Fruit fly (Drosophila melanogaster): ENCODE results near the gene CG33552.

CG33552 gene

dm6 chr2L:16676651-16677359 is 5.5 kb upstream of the CG33552 start, which contains the start of the genes Trpgamma and her:
Gene Trpgamma, minus strand, starts transcription at chr2L:16676701.
Gene her, plus strand, starts transcription at chr2L:16677185.
- no peak for TF ChIP-seq psq (optimal IDR thresholded peaks at IDR 0.05)
- no peak for TF ChIP-seq ttk (optimal IDR thresholded peaks at IDR 0.05)
- no peak for TF ChIP-seq insv (optimal IDR thresholded peaks at IDR 0.05)
- no peak for TF ChIP-seq Sin3A (optimal IDR thresholded peaks at IDR 0.05)
- no peak for TF ChIP-seq h (optimal IDR thresholded peaks at IDR 0.05)
- no peak for TF ChIP-seq Myc (optimal IDR thresholded peaks at IDR 0.05)

- no peak for TF ChIP-seq Myc (optimal IDR thresholded peaks at IDR 0.05)
- no peak for TF ChIP-seq ttk (optimal IDR thresholded peaks at IDR 0.05)
- TF ChIP-seq psq (optimal IDR thresholded peaks at IDR 0.05), result no peak
These were observed 3.2 kb upstream of the CG33552 start for dm6 chr2L:16679073-16679472.

- no peak for TF ChIP-seq h (optimal IDR thresholded peaks at IDR 0.05)
- no peak for TF ChIP-seq ttk (optimal IDR thresholded peaks at IDR 0.05)
- no peak for TF ChIP-seq insv (optimal IDR thresholded peaks at IDR 0.05)
- TF ChIP-seq Myc (optimal IDR thresholded peaks at IDR 0.05), result no peak
- TF ChIP-seq Sin3A (optimal IDR thresholded peaks at IDR 0.05), result no peak
- TF ChIP-seq psq (optimal IDR thresholded peaks at IDR 0.05), result no peak
These were observed 2.3 kb upstream of the CG33552 start, which contains the start of the genes grp and squ for dm6 chr2L:16679817-16680683. Gene grp, plus strand, starts transcription at chr2L:16680054. Gene squ, plus strand, starts transcription at chr2L:16680054.

dm6 chr2L:16683958-16684877 is 1.9 kb downstream of the CG33552 start, which contains the start of gene CG31807:
Gene CG31807, minus strand, starts transcription at chr2L:16684008.
- TF ChIP-seq psq (optimal IDR thresholded peaks at IDR 0.05) (no peak), ttk (optimal IDR thresholded peaks at IDR 0.05) (no peak), h (optimal IDR thresholded peaks at IDR 0.05) (no peak), insv (optimal IDR thresholded peaks at IDR 0.05) (no peak), Myc (optimal IDR thresholded peaks at IDR 0.05) (no peak), Sin3A (optimal IDR thresholded peaks at IDR 0.05) (no peak)

dm6 chr2L:16684908-16685611 is 2.8 kb downstream of the CG33552 start:
- TF ChIP-seq Sin3A (optimal IDR thresholded peaks at IDR 0.05) (no peak), insv (optimal IDR thresholded peaks at IDR 0.05) (no peak), ttk (optimal IDR thresholded peaks at IDR 0.05) (no peak), Myc (optimal IDR thresholded peaks at IDR 0.05) (no peak), h (optimal IDR thresholded peaks at IDR 0.05) (no peak), psq (optimal IDR thresholded peaks at IDR 0.05) (no peak)

dm6 chr2L:16685612-16685912 is 3.3 kb downstream of the CG33552 start:
- TF ChIP-seq psq (optimal IDR thresholded peaks at IDR 0.05) (no peak), Sin3A (optimal IDR thresholded peaks at IDR 0.05) (no peak), h (optimal IDR thresholded peaks at IDR 0.05) (no peak), insv (optimal IDR thresholded peaks at IDR 0.05) (no peak), ttk (optimal IDR thresholded peaks at IDR 0.05) (no peak), Myc (optimal IDR thresholded peaks at IDR 0.05) (no peak)

dm6 chr2L:16686412-16687043 is 4.2 kb downstream of the CG33552 start:
- TF ChIP-seq ttk (optimal IDR thresholded peaks at IDR 0.05) (no peak), insv (optimal IDR thresholded peaks at IDR 0.05) (no peak), Sin3A (optimal IDR thresholded peaks at IDR 0.05) (no peak), h (optimal IDR thresholded peaks at IDR 0.05) (no peak)

- TF ChIP-seq psq (optimal IDR thresholded peaks at IDR 0.05) (no peak), h (optimal IDR thresholded peaks at IDR 0.05) (no peak), Myc (optimal IDR thresholded peaks at IDR 0.05) (no peak), ttk (optimal IDR thresholded peaks at IDR 0.05) (no peak), Sin3A (optimal IDR thresholded peaks at IDR 0.05) (no peak), insv (optimal IDR thresholded peaks at IDR 0.05) (no peak)
These were observed 5.6 kb downstream of the CG33552 start for dm6 chr2L:16687863-16688262.

- no peak for TF ChIP-seq psq (optimal IDR thresholded peaks at IDR 0.05)
- no peak for TF ChIP-seq ttk (optimal IDR thresholded peaks at IDR 0.05)
- no peak for TF ChIP-seq Myc (optimal IDR thresholded peaks at IDR 0.05)
- TF ChIP-seq h (optimal IDR thresholded peaks at IDR 0.05), result no peak
- TF ChIP-seq Sin3A (optimal IDR thresholded peaks at IDR 0.05), result no peak
- TF ChIP-seq insv (optimal IDR thresholded peaks at IDR 0.05), result no peak
These were observed 7.7 kb downstream of the CG33552 start for dm6 chr2L:16689800-16690618.

- TF ChIP-seq insv (optimal IDR thresholded peaks at IDR 0.05) (no peak), psq (optimal IDR thresholded peaks at IDR 0.05) (no peak), ttk (optimal IDR thresholded peaks at IDR 0.05) (no peak), Myc (optimal IDR thresholded peaks at IDR 0.05) (no peak), h (optimal IDR thresholded peaks at IDR 0.05) (no peak), Sin3A (optimal IDR thresholded peaks at IDR 0.05) (no peak)
These were observed 8.3 kb downstream of the CG33552 start for dm6 chr2L:16690619-16690908.
